Fruit fly (Drosophila melanogaster) ovary, adult (tissue): Measurements from ENCODE around the gene Drsl5.
A peak's percentile ranks its signal among the peaks of the same experiment; 100 is the strongest.

Experiments used
- CG17801 ChIP-seq: fragments of 200-800 bp; optimal IDR thresholded peaks from 2 replicates; lab custom pipeline; 2019; ENCODE audit warnings: missing biosample characterization, mild to moderate bottlenecking, missing genetic modification characterization, moderate library complexity; ENCODE audit not compliant: partially characterized antibody

The Drsl5 gene

DNA sequence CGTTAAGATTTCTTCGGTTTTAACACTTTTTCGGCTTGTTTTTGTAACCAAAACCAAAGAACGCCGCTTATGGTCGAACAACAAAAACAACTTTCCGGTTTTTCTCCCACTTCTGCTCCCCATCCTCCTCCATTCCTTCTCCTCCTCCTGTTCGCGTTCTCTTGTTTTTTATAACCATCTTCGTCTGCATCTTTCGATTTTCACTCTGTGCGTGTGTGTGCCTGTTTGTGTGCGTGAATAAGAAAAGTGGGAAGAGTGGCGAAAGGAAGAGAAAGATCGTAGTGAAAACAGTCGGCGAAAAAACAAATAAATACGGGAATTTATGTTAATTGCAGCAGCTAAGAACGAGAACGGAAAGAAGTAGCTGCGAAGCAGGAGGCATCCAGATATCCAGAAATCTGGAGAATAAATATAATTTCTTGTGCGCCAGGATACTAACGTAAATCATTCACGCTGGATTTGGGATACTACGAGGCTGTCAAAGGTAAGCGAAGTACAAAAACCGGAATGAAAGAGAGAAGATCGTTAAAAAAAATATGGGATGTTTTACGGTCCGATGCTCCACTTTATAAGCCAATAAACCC is 20.9 kb downstream of the Drsl5 start:
- no peak for TF ChIP-seq CG17801 (GFP tag; lab: Kevin White, UChicago)

DNA sequence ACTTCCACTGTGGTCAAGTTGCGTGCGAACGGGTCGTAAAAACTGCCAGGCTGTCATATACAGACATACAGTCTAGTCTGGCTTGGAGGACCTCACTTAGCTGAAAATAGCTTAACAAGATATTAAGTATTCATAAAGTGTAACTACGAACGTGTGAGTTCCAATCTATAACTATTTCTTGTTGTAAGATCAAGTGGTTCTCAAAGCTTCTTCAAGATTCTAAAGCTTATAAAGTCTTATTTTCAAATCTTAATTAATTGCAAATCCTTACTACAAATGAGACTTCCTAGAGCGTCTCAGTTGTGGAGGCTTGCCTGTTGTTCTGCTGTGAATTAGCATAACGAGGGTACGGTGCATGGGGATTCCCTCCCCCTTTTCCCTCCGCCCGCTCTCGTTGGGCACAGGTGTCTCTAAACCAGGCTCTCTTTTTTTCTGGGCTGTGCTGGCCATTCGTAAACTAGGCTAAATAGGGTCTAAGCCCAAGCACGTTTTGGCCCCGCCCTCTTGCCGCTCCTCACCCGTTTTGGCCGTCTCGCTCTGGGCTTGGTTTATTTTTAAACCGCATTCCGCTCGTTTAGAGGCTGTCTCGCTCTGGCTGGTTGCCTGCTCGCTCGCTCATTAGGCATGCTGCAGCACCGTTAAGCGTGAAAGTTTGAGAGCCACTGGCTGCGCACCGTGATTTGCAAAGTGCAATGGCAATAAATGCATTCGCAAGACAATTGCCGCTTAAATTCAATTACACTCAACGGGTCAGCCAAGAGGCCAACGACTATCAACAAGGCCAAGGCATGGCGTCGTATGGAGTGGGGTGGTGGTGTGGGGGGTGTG is 21.7 kb downstream of the Drsl5 start:
- no peak for TF ChIP-seq CG17801 (GFP tag; lab: Kevin White, UChicago)

DNA sequence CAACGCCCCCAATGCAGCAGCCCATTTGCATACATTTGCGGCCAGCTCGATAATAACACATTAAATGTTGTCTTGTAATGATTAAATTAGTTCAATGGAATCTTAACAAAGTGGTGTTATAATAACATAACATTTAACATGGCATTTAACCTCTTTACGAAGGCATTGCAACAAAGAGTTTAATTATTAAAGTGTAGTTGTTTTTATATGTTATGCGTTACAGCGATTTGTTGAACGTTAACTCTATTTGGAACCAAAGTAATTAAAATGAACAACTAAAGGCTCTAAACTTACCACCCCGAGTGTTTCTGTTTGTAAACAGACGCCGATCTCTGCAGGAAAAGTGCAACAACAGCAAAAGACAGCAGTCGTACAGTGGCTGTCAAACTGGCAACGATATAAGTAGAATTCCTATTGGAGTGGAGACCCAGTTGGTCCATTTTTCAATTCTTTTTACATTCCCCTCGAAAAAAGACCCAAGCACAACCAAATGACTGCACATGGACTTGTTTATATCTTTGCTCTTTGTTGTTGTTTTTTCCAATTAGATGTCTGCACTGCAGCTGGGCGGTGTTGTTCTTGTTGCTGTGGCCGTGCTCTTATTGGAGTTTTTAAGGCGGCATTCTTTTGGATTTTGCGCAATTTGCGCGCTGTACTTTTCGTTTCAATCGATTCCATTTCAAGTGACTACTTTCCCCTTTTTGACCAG is 22.5 kb downstream of the Drsl5 start:
- TF ChIP-seq CG17801 (GFP tag; lab: Kevin White, UChicago) = no peak

DNA sequence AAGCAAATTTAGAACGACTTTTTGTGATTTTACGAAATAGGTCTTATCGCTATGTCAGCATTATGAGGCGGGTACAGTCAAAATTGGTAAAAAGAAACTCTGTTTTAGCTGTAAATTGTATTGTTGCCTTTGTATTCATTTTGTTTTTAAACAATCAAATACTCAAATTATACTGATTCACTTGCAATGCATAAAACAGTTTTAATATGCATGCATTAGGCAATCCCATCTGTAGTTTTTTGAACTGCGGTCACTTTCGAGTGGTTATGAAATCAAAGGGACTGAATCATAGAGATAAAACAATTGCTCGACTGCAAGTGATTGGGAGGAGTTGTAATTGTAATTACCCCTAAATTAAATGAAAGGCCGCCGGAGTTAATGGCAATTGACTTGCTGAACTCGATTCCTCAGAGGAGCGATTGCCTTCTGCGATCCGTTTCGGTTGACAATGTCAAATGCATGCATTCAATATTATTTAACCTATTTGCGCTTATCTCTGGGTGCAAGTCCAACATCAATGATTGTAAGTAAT is 23.2 kb downstream of the Drsl5 start:
- peak; percentile 11 for TF ChIP-seq CG17801 (GFP tag; lab: Kevin White, UChicago)

DNA sequence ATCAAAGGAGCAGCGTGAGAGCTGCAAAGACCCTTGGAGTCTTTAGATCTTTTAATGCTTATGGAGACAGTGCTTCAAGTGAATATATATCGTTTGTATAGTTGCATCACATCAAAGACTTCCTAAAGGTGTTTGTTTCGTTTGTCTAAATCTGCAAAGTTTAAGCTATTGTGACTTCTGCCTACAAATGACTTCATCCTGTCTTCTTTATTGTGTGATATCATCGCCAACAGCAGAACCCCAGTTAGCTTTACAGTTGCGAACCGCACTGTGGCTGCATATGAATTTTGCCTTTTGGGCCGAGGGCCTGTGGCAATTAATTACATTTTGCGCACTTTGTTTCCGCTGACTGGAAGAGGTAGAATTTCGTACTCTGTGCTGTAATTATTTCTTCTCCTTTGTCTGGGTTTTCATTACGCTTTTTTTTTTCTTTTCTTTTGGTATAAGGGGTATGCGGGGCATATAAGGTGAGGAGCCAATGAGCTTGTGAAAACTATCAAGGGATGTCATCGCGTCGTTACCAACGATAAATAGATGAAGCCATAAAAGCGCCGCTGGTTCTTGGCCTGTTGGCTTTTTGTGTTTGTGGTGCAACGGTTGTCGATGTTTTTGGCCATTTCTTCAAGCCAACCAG is 25.8 kb downstream of the Drsl5 start:
- no peak for TF ChIP-seq CG17801 (GFP tag; lab: Kevin White, UChicago)

DNA sequence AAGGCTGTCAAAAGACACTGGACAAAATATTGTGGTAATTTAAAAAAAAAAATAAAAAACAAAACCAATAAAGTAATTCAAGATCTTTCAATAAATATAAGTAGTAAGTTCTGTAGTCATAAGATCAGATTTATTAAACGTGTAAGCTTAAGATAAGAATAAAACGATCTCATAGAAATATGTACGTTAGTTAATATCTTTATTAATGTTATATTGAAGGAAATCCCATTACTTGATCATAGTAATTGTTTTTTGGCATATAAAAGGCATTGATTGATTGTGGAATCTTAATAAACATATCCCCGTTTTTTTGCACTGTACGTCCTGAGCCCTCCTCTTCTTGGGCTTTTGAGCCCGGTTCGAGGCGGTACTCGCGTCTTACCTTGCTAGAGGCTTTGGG is 26.7 kb downstream of the Drsl5 start:
- TF ChIP-seq CG17801 (GFP tag; lab: Kevin White, UChicago) = no peak

DNA sequence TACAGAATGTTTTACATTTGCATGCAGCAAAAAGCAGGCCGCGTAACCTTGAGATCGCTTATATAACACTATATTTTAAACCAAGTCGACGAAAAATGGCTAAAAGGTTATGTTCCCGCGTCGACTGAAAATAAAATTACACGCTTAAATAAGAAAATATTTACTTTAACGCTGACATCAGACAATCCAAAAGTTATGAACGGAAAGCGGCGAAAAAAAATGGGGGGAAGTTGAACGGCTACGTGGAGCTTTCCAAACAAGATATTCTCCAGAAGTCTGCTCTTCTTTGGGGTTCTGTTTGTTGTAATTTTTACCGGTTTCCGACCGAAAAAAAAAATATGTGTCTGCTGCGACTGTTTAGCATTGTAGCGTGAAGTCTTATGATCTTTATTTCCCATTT is 27.9 kb downstream of the Drsl5 start:
- TF ChIP-seq CG17801 (GFP tag; lab: Kevin White, UChicago) = no peak

DNA sequence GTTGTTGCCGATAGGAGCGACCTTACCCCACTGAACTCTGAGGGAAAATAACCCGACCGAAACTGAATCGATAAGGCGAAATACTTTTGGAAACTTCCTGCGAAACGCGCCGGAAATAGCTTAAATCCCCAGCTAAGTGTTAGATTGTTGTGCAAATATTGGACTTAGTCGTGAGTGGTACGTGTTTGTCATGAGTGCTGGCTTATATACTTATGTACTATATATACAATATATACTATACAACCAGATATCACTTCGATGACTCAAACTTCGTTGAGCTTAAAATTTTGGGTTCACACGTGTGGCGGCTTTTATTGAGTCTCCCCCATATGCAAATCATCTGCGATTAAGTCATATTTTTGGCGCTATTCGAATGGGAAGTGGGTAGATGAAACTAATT is 29.7 kb downstream of the Drsl5 start:
- TF ChIP-seq CG17801 (GFP tag; lab: Kevin White, UChicago) = no peak

DNA sequence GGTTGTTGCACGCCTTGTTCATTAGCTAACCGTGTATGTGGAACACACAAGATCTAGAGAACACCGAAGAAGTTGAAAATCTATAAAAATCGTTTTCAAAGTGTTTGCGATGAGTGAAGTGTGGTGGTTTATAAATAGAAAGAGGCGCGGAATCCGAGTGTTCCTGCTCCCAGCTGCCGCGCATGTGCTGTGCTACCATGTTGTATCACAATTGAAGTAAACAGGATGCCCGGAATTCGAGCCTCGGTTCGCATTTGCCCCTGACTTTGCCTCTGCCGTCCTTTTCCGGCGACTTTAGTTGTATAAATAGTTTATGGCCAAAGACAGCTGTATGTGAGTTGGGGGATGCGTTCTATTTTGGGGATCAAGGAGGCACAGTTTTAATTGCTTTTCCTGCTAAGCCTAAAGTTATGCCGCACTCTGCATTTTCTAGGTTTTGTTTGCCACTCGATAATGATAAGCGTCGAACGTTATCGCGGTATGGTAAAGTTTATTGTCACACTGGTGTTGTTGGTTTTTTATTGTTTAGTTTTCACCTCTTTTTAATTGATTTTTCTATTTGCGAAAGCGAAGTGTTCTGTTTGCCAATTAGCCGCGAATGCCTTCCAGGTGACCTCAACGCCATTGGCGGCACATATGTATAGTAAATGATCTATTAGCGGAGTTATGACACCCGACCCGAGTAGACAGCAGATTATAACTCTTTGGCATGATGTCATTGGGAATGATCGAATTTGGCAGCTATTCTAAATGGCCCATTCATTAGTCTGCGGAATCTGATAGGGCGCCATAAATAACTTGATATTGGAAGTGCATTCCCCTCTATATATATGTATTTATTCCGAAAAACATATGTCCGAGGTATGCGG is 32.6 kb downstream of the Drsl5 start:
- TF ChIP-seq CG17801 (GFP tag; lab: Kevin White, UChicago) = no peak

DNA sequence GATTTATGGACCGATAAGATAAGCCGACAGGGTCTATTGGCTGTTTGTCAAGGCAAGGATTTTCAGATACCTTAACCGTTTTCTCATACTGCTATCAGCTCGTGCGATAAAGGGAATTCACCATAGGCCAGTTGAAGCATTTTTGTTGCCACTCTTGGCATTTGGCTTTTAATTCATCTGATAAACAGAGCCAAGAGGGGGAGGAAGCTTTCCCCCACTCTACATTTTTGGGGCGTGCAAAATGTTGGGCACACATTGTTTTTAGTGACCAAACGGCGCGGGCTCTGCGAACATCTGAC is 33.2 kb downstream of the Drsl5 start:
- TF ChIP-seq CG17801 (GFP tag; lab: Kevin White, UChicago) = no peak

DNA sequence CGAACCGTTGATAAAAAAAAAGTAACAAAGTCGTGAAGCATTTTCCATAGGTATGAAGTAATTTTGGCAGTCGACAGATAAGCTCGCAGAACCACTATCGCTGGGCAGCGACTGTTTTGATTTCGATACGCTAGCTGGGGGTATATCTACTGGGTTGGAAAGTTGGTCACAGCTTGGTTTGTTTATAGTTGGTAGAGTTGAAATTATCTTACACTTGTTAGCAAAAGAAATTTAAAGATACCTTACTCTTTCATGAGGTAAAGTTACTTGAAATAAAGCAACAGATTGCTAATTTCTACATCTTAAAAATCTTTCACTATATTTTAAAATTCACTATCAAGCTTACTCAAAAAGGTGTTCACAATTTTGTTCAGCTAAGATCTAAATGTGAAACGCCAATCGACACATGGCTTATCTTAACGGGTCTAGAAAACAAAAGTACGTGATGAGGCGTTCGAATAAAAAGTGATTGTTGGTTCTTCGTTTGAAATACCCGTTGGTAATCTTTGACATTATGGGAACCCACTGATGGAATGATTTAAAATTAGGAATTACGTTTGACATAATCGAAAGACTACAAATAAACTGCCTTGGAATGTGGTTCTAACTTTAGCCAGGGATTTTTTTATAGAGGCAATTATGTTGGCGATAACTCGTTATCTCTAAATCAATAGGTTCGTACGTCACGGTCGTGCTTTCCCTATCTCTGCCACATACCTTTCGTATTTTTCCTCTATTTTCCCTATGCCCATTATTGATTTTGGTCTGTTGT is 34.2 kb downstream of the Drsl5 start:
- TF ChIP-seq CG17801 (GFP tag; lab: Kevin White, UChicago) = no peak

DNA sequence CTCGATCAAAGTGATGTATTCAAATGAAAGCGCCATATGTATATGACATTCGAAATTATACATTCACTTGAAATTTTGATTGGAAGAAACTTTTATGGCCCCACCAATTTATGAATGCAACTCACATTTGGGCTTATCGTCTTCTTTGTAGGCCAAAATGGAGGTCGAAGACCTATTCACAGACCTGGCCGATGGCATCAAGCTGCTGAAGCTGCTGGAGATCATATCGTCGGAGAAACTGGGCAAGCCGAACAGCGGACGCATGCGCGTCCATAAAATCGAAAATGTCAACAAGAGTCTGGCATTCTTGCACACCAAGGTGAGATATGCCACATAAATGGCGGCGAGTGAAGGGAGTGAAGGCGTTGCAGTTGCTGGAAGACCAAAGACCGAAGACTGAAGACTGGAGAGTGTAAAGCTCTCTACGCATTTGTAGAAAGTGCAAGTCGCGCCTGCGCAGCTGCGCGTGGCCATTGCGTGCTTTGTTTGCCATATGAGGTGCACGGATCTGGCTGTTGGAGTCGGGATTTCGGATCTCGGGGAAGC is 35.3 kb downstream of the Drsl5 start:
- no peak for TF ChIP-seq CG17801 (GFP tag; lab: Kevin White, UChicago)

DNA sequence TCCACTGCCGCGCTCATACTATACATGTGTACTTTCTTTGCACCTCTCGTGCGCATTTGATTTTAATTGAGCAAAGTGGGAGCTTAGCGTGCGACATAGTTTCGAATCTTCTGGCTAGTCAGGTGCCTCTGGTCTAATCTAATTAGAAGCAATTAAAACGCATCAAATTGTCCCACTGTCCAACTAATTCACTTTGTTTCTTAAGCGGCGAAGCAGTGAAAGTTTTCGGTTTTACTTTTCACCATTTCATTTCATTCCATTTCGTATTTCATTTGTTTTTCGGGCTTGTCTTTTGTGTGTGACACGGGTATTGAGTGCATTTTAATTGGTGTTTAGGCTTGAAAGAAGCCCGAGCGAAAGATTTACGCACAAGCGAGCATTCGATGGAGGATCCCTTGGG is 35.9 kb downstream of the Drsl5 start:
- no peak for TF ChIP-seq CG17801 (GFP tag; lab: Kevin White, UChicago)
